Worm (Caenorhabditis elegans): ENCODE data around the gene F35A5.5.

DNA sequence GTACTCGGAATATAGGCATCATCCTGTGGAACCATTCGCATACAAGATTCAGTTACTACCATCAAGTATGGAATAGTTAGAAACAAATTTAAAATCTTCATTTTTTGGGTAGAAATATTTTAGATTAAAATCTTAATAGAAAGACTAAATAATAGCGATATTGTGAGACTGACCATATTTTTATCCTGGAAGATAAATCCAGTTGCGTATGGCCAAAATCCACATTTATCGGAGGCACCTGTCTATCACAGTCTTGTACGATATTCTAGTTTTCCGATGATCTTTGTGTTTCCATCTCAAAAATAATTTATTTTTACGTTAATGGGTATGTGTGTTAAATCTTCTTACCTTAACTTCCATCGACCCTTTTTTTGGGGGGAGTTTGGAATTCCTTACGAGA is 31.2 kb downstream of the F35A5.5 start, which contains the start of gene F47B7.3:
- TF ChIP-seq lin-54 (GFP tag; optimal IDR thresholded peaks at IDR 0.05) (no peak), ets-4 (GFP tag; optimal IDR thresholded peaks at IDR 0.05) (no peak), F37B4.10 (GFP tag; IDR thresholded peaks at IDR 0.05) (no peak), snpc-4 (GFP tag; optimal IDR thresholded peaks at IDR 0.05) (no peak), snpc-4 (tag; optimal IDR thresholded peaks at IDR 0.05) (no peak), hlh-26 (GFP tag; conservative IDR thresholded peaks at IDR 0.05) (no peak), Y53G8AR.9 (GFP tag; conservative IDR thresholded peaks at IDR 0.05) (no peak), ztf-28 (GFP tag; IDR thresholded peaks at IDR 0.05) (no peak), hlh-12 (tag; optimal IDR thresholded peaks at IDR 0.05) (no peak), F23B12.7 (tag; optimal IDR thresholded peaks at IDR 0.05; ENCODE audit: insufficient read depth) (no peak), ama-1 (optimal IDR thresholded peaks at IDR 0.05) (no peak), ama-1 (GFP tag; optimal IDR thresholded peaks at IDR 0.05) (no peak), ztf-3 (GFP tag; optimal IDR thresholded peaks at IDR 0.05) (no peak), T07F8.4 (tag; optimal IDR thresholded peaks at IDR 0.05) (no peak), attf-6 (GFP tag; IDR thresholded peaks at IDR 0.05) (no peak)

Measured in whole organism, young adult.